Fruit fly (Drosophila melanogaster) whole organism, embryonic: ENCODE results near the gene Jon25Bi.

Experiments
- Atf3 ChIP-seq: fragments of 200-800 bp; sonication (Bioruptor generic); optimal IDR thresholded peaks from 3 replicates; lab custom pipeline; 2016; ENCODE audit warnings: missing biosample characterization, missing genetic modification characterization
- Awh ChIP-seq: fragments of 200-800 bp; sonication (Bioruptor generic); IDR thresholded peaks from 2 replicates; pipeline ENCODE4, ENCODE4 v1.3.6; 2022; ENCODE audit warnings: missing biosample characterization, missing genetic modification characterization
- CG10267 ChIP-seq: fragments of 200-800 bp; sonication (Bioruptor generic); optimal IDR thresholded peaks from 2 replicates; lab custom pipeline; 2018; ENCODE audit warnings: missing biosample characterization, mild to moderate bottlenecking, missing genetic modification characterization, moderate library complexity
- CG11723 ChIP-seq: fragments of 200-800 bp; sonication (Bioruptor generic); optimal IDR thresholded peaks from 2 replicates; lab custom pipeline; 2017; ENCODE audit warnings: missing biosample characterization, mild to moderate bottlenecking, missing genetic modification characterization
- CG1233 ChIP-seq: fragments of 200-800 bp; sonication (Bioruptor generic); optimal IDR thresholded peaks from 4 replicates; lab custom pipeline; 2018; ENCODE audit warnings: missing biosample characterization, mild to moderate bottlenecking, missing genetic modification characterization
- CG14710 ChIP-seq: fragments of 200-800 bp; sonication (Bioruptor generic); optimal IDR thresholded peaks from 3 replicates; lab custom pipeline; 2019; ENCODE audit warnings: missing biosample characterization, mild to moderate bottlenecking, missing genetic modification characterization, moderate library complexity
- CG15073 ChIP-seq: fragments of 200-800 bp; sonication (Bioruptor generic); optimal IDR thresholded peaks from 2 replicates; lab custom pipeline; 2016; ENCODE audit warnings: missing biosample characterization, missing genetic modification characterization
- CG18262 ChIP-seq: fragments of 200-800 bp; optimal IDR thresholded peaks from 3 replicates; lab custom pipeline; 2019; ENCODE audit warnings: missing biosample characterization, mild to moderate bottlenecking, missing genetic modification characterization, moderate library complexity
- CG18764 ChIP-seq: fragments of 200-800 bp; sonication (Bioruptor generic); optimal IDR thresholded peaks from 3 replicates; lab custom pipeline; 2016; ENCODE audit warnings: missing biosample characterization, missing genetic modification characterization
- CG2875 ChIP-seq: fragments of 200-800 bp; sonication (Bioruptor generic); optimal IDR thresholded peaks from 2 replicates; lab custom pipeline; 2017; ENCODE audit warnings: missing biosample characterization, mild to moderate bottlenecking, missing genetic modification characterization, missing genetic modification reagents
- CG3281 ChIP-seq: fragments of 200-800 bp; sonication (Bioruptor generic); optimal IDR thresholded peaks from 3 replicates; lab custom pipeline; 2017; ENCODE audit warnings: missing biosample characterization, mild to moderate bottlenecking, missing genetic modification characterization
- CG7839 ChIP-seq: fragments of 200-800 bp; sonication (Bioruptor generic); optimal IDR thresholded peaks from 3 replicates; lab custom pipeline; 2018; ENCODE audit warnings: missing biosample characterization, mild to moderate bottlenecking, missing genetic modification characterization, moderate library complexity
- CG7987 ChIP-seq: fragments of 200-800 bp; sonication (Bioruptor generic); optimal IDR thresholded peaks from 2 replicates; lab custom pipeline; 2018; ENCODE audit warnings: missing biosample characterization, mild to moderate bottlenecking, missing genetic modification characterization, moderate library complexity
- CG8924 ChIP-seq: fragments of 200-800 bp; optimal IDR thresholded peaks from 3 replicates; lab custom pipeline; 2019; ENCODE audit warnings: missing biosample characterization, mild to moderate bottlenecking, missing genetic modification characterization, moderate library complexity
- CG9876 ChIP-seq: fragments of 200-800 bp; sonication (Bioruptor generic); optimal IDR thresholded peaks from 2 replicates; lab custom pipeline; 2016; ENCODE audit warnings: missing biosample characterization, missing genetic modification characterization
- CkIIα-i1 ChIP-seq: fragments of 200-800 bp; sonication (Bioruptor generic); IDR thresholded peaks from 2 replicates; pipeline ENCODE4 v1.3.6; 2022; ENCODE audit warnings: missing biosample characterization, missing genetic modification characterization
- Dll ChIP-seq: fragments of 200-800 bp; sonication (Bioruptor generic); IDR thresholded peaks from 4 replicates; pipeline ENCODE4 v1.3.6; 2022; ENCODE audit warnings: missing biosample characterization, missing genetic modification characterization; ENCODE audit not compliant: partially characterized antibody
- Doc2 ChIP-seq: fragments of 200-800 bp; sonication (Bioruptor generic); IDR thresholded peaks from 2 replicates; pipeline ENCODE4 v1.3.6; 2022; ENCODE audit warnings: missing biosample characterization, missing genetic modification characterization
- Dp ChIP-seq: fragments of 200-800 bp; sonication (Bioruptor generic); optimal IDR thresholded peaks from 2 replicates; lab custom pipeline; 2018; ENCODE audit warnings: missing biosample characterization, mild to moderate bottlenecking, missing genetic modification characterization, moderate library complexity
- Dref ChIP-seq: fragments of 200-800 bp; sonication (Bioruptor generic); IDR thresholded peaks from 2 replicates; pipeline ENCODE4 v1.3.6; 2022; ENCODE audit warnings: missing biosample characterization, missing genetic modification characterization
- MBD-R2 ChIP-seq: fragments of 200-800 bp; sonication (Bioruptor generic); IDR thresholded peaks from 2 replicates; pipeline ENCODE4 v1.3.6; 2022; ENCODE audit warnings: missing biosample characterization, missing genetic modification characterization
- Mad ChIP-seq: fragments of 200-800 bp; sonication (Bioruptor generic); optimal IDR thresholded peaks from 2 replicates; lab custom pipeline; 2016; ENCODE audit warnings: missing biosample characterization, missing genetic modification characterization
- Mrtf ChIP-seq: fragments of 200-800 bp; sonication (Bioruptor generic); IDR thresholded peaks from 3 replicates; pipeline ENCODE4 v1.3.6; 2022; ENCODE audit warnings: missing biosample characterization, missing genetic modification characterization
- Nf-YB ChIP-seq: fragments of 200-800 bp; sonication (Bioruptor generic); optimal IDR thresholded peaks from 3 replicates; lab custom pipeline; 2019; ENCODE audit warnings: missing biosample characterization, mild to moderate bottlenecking, missing genetic modification characterization, moderate library complexity
- NfI ChIP-seq: fragments of 200-800 bp; sonication (Bioruptor generic); optimal IDR thresholded peaks from 3 replicates; lab custom pipeline; 2018; ENCODE audit warnings: missing biosample characterization, mild to moderate bottlenecking, missing genetic modification characterization, moderate library complexity
- Side ChIP-seq: fragments of 200-800 bp; sonication (Bioruptor generic); optimal IDR thresholded peaks from 2 replicates; lab custom pipeline; 2016; ENCODE audit warnings: missing biosample characterization, missing genetic modification characterization
- Sox102F ChIP-seq: fragments of 200-800 bp; sonication (Bioruptor generic); optimal IDR thresholded peaks from 2 replicates; lab custom pipeline; 2018; ENCODE audit warnings: missing biosample characterization, mild to moderate bottlenecking, missing genetic modification characterization, moderate library complexity
- aop ChIP-seq: fragments of 200-800 bp; sonication (Bioruptor generic); IDR thresholded peaks from 2 replicates; pipeline ENCODE4 v1.3.6; 2022; ENCODE audit warnings: missing biosample characterization, missing genetic modification characterization
- ara ChIP-seq: fragments of 200-800 bp; sonication (Bioruptor generic); IDR thresholded peaks from 2 replicates; pipeline ENCODE4 v1.3.6; 2022; ENCODE audit warnings: missing biosample characterization, missing genetic modification characterization
- ash1 ChIP-seq: fragments of 200-800 bp; sonication (Bioruptor generic); optimal IDR thresholded peaks from 2 replicates; lab custom pipeline; 2018; ENCODE audit warnings: missing biosample characterization, mild to moderate bottlenecking, missing genetic modification characterization
- bbx ChIP-seq: fragments of 200-800 bp; sonication (Bioruptor generic); IDR thresholded peaks from 2 replicates; pipeline ENCODE4 v1.3.6; 2022; ENCODE audit warnings: missing biosample characterization, missing genetic modification characterization; ENCODE audit not compliant: partially characterized antibody
- cas ChIP-seq: fragments of 200-800 bp; sonication (Bioruptor generic); IDR thresholded peaks from 2 replicates; pipeline ENCODE4 v1.3.6; 2022; ENCODE audit warnings: missing biosample characterization, missing genetic modification characterization
- crp ChIP-seq, 2 experiments: fragments of 200-800 bp; sonication (Bioruptor generic); optimal IDR thresholded peaks; 2 replicates in 1 of 2; 3 replicates in 1 of 2; lab custom pipeline; 2017; ENCODE audit warnings: missing biosample characterization in 2 of 2, missing genetic modification characterization in 2 of 2, mild to moderate bottlenecking in 1 of 2, moderate library complexity in 1 of 2
- dan ChIP-seq: fragments of 200-800 bp; sonication (Bioruptor generic); IDR thresholded peaks from 2 replicates; pipeline ENCODE4 v1.3.6; 2022; ENCODE audit warnings: missing biosample characterization, missing genetic modification characterization
- disco-r ChIP-seq: fragments of 200-800 bp; sonication (Bioruptor generic); optimal IDR thresholded peaks from 2 replicates; lab custom pipeline; 2016; ENCODE audit warnings: missing biosample characterization, missing genetic modification characterization
- fd96Cb ChIP-seq: fragments of 200-800 bp; sonication (Bioruptor generic); optimal IDR thresholded peaks from 2 replicates; lab custom pipeline; 2018; ENCODE audit warnings: missing biosample characterization, mild to moderate bottlenecking, missing genetic modification characterization, moderate library complexity
- gsb ChIP-seq: fragments of 200-800 bp; sonication (Bioruptor generic); IDR thresholded peaks from 2 replicates; pipeline ENCODE4 v1.3.6; 2022; ENCODE audit warnings: missing biosample characterization, missing genetic modification characterization
- jumu ChIP-seq: fragments of 200-800 bp; sonication (Bioruptor generic); optimal IDR thresholded peaks from 3 replicates; lab custom pipeline; 2016; ENCODE audit warnings: missing biosample characterization, missing genetic modification characterization
- prd ChIP-seq, 3 experiments: fragments of >200 bp in 2 of 3; fragments of 200-800 bp in 1 of 3; sonication (Bioruptor generic) in 1 of 3; optimal IDR thresholded peaks in 2 of 3; IDR thresholded peaks in 1 of 3; 2 replicates in 2 of 3; 3 replicates in 1 of 3; pipeline versions ENCODE4 v1.3.6 to Lab custom; 2017 to 2022; ENCODE audit warnings: missing biosample characterization in 1 of 3, missing genetic modification characterization in 1 of 3
- slou ChIP-seq: fragments of 200-800 bp; sonication (Bioruptor generic); optimal IDR thresholded peaks from 3 replicates; lab custom pipeline; 2016; ENCODE audit warnings: missing biosample characterization, missing genetic modification characterization
- tin ChIP-seq: fragments of 200-800 bp; sonication (Bioruptor generic); optimal IDR thresholded peaks from 3 replicates; lab custom pipeline; 2016; ENCODE audit warnings: missing biosample characterization, missing genetic modification characterization
- trh ChIP-seq: fragments of 200-800 bp; sonication (Bioruptor generic); optimal IDR thresholded peaks from 2 replicates; lab custom pipeline; 2016; ENCODE audit warnings: missing biosample characterization, missing genetic modification characterization
- twi ChIP-seq: fragments of 200-800 bp; optimal IDR thresholded peaks from 2 replicates; lab custom pipeline; 2019; ENCODE audit warnings: missing biosample characterization, mild to moderate bottlenecking, missing genetic modification characterization, moderate library complexity
- unc-4 ChIP-seq: fragments of 200-800 bp; sonication (Bioruptor generic); IDR thresholded peaks from 2 replicates; pipeline ENCODE4 v1.3.6; 2022; ENCODE audit warnings: missing biosample characterization, missing genetic modification characterization; ENCODE audit not compliant: partially characterized antibody
- unpg ChIP-seq: fragments of 200-800 bp; sonication (Bioruptor generic); optimal IDR thresholded peaks from 3 replicates; lab custom pipeline; 2018; ENCODE audit warnings: missing biosample characterization, mild to moderate bottlenecking, missing genetic modification characterization, moderate library complexity
- vfl ChIP-seq: fragments of 200-800 bp; sonication (Bioruptor generic); optimal IDR thresholded peaks from 2 replicates; lab custom pipeline; 2016; ENCODE audit warnings: missing biosample characterization, missing genetic modification characterization
- zen ChIP-seq: fragments of 200-800 bp; sonication (Bioruptor generic); optimal IDR thresholded peaks from 3 replicates; lab custom pipeline; 2018; ENCODE audit warnings: missing biosample characterization, mild to moderate bottlenecking, missing genetic modification characterization, moderate library complexity

Jon25Bi gene

dm6 chr2L:4971329-4971798, 16.4 kb upstream of the Jon25Bi start, which contains the start of gene CG14043 (continued):
- TF ChIP-seq CkIIα-i1 (GFP tag; lab: Robert Waterston, UW) (no peak), prd (optimal IDR thresholded peaks at IDR 0.05; lab: Kevin White, UChicago) (no peak), prd (GFP tag; IDR thresholded peaks at IDR 0.05; lab: Robert Waterston, UW) (peak; percentile 54; the same call in 2 of the 3 replicates), jumu (GFP tag; lab: Kevin White, UChicago) (peak; percentile 40), ash1 (GFP tag; lab: Kevin White, UChicago) (no peak), CG1233 (GFP tag; lab: Kevin White, UChicago) (no peak), ara (GFP tag; lab: Robert Waterston, UW) (no peak), CG7987 (GFP tag; lab: Kevin White, UChicago) (no peak), CG9876 (GFP tag; lab: Kevin White, UChicago) (no peak), unpg (no peak), CG18262 (tag; lab: Kevin White, UChicago) (peak; percentile 31), gsb (GFP tag; lab: Robert Waterston, UW) (no peak), Awh (GFP tag; lab: Robert Waterston, UW) (no peak), Side (no peak), vfl (GFP tag; lab: Kevin White, UChicago) (no peak), Atf3 (GFP tag; lab: Kevin White, UChicago) (no peak), trh (GFP tag; lab: Kevin White, UChicago) (no peak), Doc2 (GFP tag; lab: Robert Waterston, UW) (no peak), CG2875 (GFP tag; lab: Kevin White, UChicago) (no peak), CG14710 (tag; lab: Kevin White, UChicago) (peak; percentile 86), crp (GFP tag; optimal IDR thresholded peaks at IDR 0.05; lab: Kevin White, UChicago) (peak in 1 of 2 experiments; percentile 43), disco-r (GFP tag; lab: Kevin White, UChicago) (no peak), unc-4 (GFP tag; lab: Robert Waterston, UW) (peak; percentile 42; the same call in 1 of the 2 replicates), CG3281 (peak; percentile 78), tin (GFP tag; lab: Kevin White, UChicago) (peak; percentile 4), Nf-YB (GFP tag; lab: Kevin White, UChicago) (no peak), bbx (no peak), Mrtf (GFP tag; lab: Robert Waterston, UW) (no peak), Dll (no peak), aop (GFP tag; lab: Robert Waterston, UW) (no peak), twi (tag; lab: Kevin White, UChicago) (peak; percentile 21), CG11723 (GFP tag; lab: Kevin White, UChicago) (no peak), cas (GFP tag; lab: Robert Waterston, UW) (no peak), CG10267 (tag; lab: Kevin White, UChicago) (peak; percentile 68), dan (no peak), CG7839 (tag; lab: Kevin White, UChicago) (no peak), Dref (GFP tag; lab: Robert Waterston, UW) (peak; percentile 36; the same call in 1 of the 2 replicates), CG15073 (GFP tag; lab: Kevin White, UChicago) (no peak), slou (peak; percentile 61), zen (tag; lab: Kevin White, UChicago) (peak; percentile 68), CG8924 (tag; lab: Kevin White, UChicago) (peak; percentile 66), Sox102F (GFP tag; lab: Kevin White, UChicago) (no peak), MBD-R2 (peak; percentile 69), CG18764 (GFP tag; lab: Kevin White, UChicago) (no peak), NfI (no peak), fd96Cb (tag; lab: Kevin White, UChicago) (no peak), Mad (GFP tag; lab: Kevin White, UChicago) (no peak), Dp (GFP tag; lab: Kevin White, UChicago) (peak; percentile 78)
